Worm (Caenorhabditis elegans) whole organism, L1 larva: ENCODE data around the gene F13H10.9.

Experiments used
- C04F5.9 ChIP-seq: sonication (generic microtip); optimal IDR thresholded peaks from 2 replicates; lab custom pipeline; 2016; ENCODE audit warnings: missing genetic modification characterization, missing compliant biosample characterization
- Y116A8C.19 ChIP-seq: sonication (generic microtip); optimal IDR thresholded peaks from 2 replicates; lab custom pipeline; 2016; ENCODE audit warnings: missing compliant biosample characterization, missing genetic modification characterization, borderline replicate concordance
- blmp-1 ChIP-seq: fragments of 150-350 bp; optimal IDR thresholded peaks from 2 replicates; lab custom pipeline; 2014; ENCODE audit warnings: missing biosample characterization, missing genetic modification characterization
- ceh-82 ChIP-seq, 3 experiments: fragments of 150-350 bp in 1 of 3; sonication (generic microtip) in 2 of 3; optimal IDR thresholded peaks; 2 replicates each; lab custom pipeline; 2014 to 2017; ENCODE audit warnings: missing biosample characterization in 3 of 3, missing genetic modification characterization in 3 of 3
- efl-1 ChIP-seq, 4 experiments: fragments of 150-350 bp; optimal IDR thresholded peaks in 3 of 4; peaks in 1 of 4; 1 replicate in 1 of 4; 2 replicates in 3 of 4; lab custom pipeline; 2014; ENCODE audit warnings: missing biosample characterization in 2 of 4, missing genetic modification characterization in 2 of 4, missing genetic modification reagents in 2 of 4
- egl-27 ChIP-seq, 2 experiments: fragments of 150-350 bp in 1 of 2; sonication (generic microtip); optimal IDR thresholded peaks; 3 replicates each; lab custom pipeline; 2017 to 2018; ENCODE audit warnings: missing biosample characterization in 2 of 2, missing genetic modification characterization in 2 of 2, missing genetic modification reagents in 2 of 2
- elt-3 ChIP-seq, 6 experiments: fragments of 150-350 bp in 1 of 6; sonication (generic microtip); optimal IDR thresholded peaks; 2 replicates each; lab custom pipeline; 2017 to 2018; ENCODE audit warnings: missing biosample characterization in 6 of 6, missing genetic modification characterization in 6 of 6, inconsistent platforms in 1 of 6
- ets-5 ChIP-seq: fragments of 200-800 bp; sonication (Bioruptor generic); IDR thresholded peaks from 2 replicates; pipeline ENCODE4 v1.3.6; 2022; ENCODE audit warnings: missing genetic modification characterization, missing compliant biosample characterization
- fkh-10 ChIP-seq: sonication (generic microtip); optimal IDR thresholded peaks from 2 replicates; lab custom pipeline; 2017; ENCODE audit warnings: missing biosample characterization, missing genetic modification reagents, missing genetic modification characterization
- isw-1 ChIP-seq: fragments of 200-800 bp; sonication (Bioruptor generic); IDR thresholded peaks from 2 replicates; pipeline ENCODE4 v1.3.6; 2022; ENCODE audit warnings: missing genetic modification characterization, missing compliant biosample characterization
- jun-1 ChIP-seq: fragments of 150-350 bp; optimal IDR thresholded peaks from 2 replicates; lab custom pipeline; 2014; ENCODE audit warnings: missing biosample characterization, missing genetic modification reagents, missing genetic modification characterization
- lin-14 ChIP-seq: fragments of 200-800 bp; sonication (Bioruptor generic); optimal IDR thresholded peaks from 2 replicates; lab custom pipeline; 2018; ENCODE audit warnings: mild to moderate bottlenecking, missing genetic modification characterization, moderate library complexity, missing compliant biosample characterization
- lin-35 ChIP-seq, 2 experiments: fragments of 150-350 bp; optimal IDR thresholded peaks; 2 replicates each; lab custom pipeline; 2014; ENCODE audit warnings: missing biosample characterization in 2 of 2, missing genetic modification characterization in 2 of 2, missing genetic modification reagents in 2 of 2
- lsy-2 ChIP-seq, 2 experiments: fragments of 150-350 bp; optimal IDR thresholded peaks; 2 replicates each; lab custom pipeline; 2014; ENCODE audit warnings: missing biosample characterization in 2 of 2, missing genetic modification characterization in 2 of 2
- mab-9 ChIP-seq: fragments of 200-800 bp; sonication (Bioruptor generic); IDR thresholded peaks from 2 replicates; pipeline ENCODE4 v1.3.6; 2022; ENCODE audit warnings: missing genetic modification reagents, missing genetic modification characterization, missing compliant biosample characterization
- mdl-1 ChIP-seq, 2 experiments: fragments of 150-350 bp; optimal IDR thresholded peaks; 2 replicates each; lab custom pipeline; 2014 to 2017; ENCODE audit warnings: missing biosample characterization in 2 of 2, missing genetic modification characterization in 2 of 2, inconsistent platforms in 1 of 2
- mep-1 ChIP-seq: fragments of 150-350 bp; optimal IDR thresholded peaks from 2 replicates; lab custom pipeline; 2014; ENCODE audit warnings: missing biosample characterization, missing genetic modification characterization
- nhr-19 ChIP-seq: fragments of 200-800 bp; sonication (Bioruptor generic); conservative IDR thresholded peaks from 2 replicates; pipeline ENCODE4 v1.3.6; 2022; ENCODE audit warnings: missing genetic modification characterization, missing compliant biosample characterization
- nhr-20 ChIP-seq: sonication (generic microtip); optimal IDR thresholded peaks from 2 replicates; lab custom pipeline; 2016; ENCODE audit warnings: mild to moderate bottlenecking, missing genetic modification characterization, missing compliant biosample characterization
- nhr-71 ChIP-seq: sonication (generic microtip); optimal IDR thresholded peaks from 2 replicates; lab custom pipeline; 2016; ENCODE audit warnings: mild to moderate bottlenecking, missing genetic modification characterization, moderate library complexity, missing compliant biosample characterization
- nhr-76 ChIP-seq: sonication (generic microtip); optimal IDR thresholded peaks from 2 replicates; lab custom pipeline; 2017; ENCODE audit warnings: missing biosample characterization, missing genetic modification characterization
- nhr-84 ChIP-seq: sonication (generic microtip); optimal IDR thresholded peaks from 2 replicates; lab custom pipeline; 2017; ENCODE audit warnings: missing biosample characterization, missing genetic modification characterization
- nhr-85 ChIP-seq: sonication (generic microtip); peaks from one replicate; lab custom pipeline; 2016; ENCODE audit warnings: missing genetic modification characterization, inconsistent platforms, missing compliant biosample characterization
- pag-3 ChIP-seq: sonication (generic microtip); optimal IDR thresholded peaks from 2 replicates; lab custom pipeline; 2017; ENCODE audit warnings: missing genetic modification characterization, mild to moderate bottlenecking, missing compliant biosample characterization, antibody characterized with exemption, borderline replicate concordance; ENCODE audit not compliant: insufficient read depth
- pqm-1 ChIP-seq: sonication (generic microtip); optimal IDR thresholded peaks from 3 replicates; lab custom pipeline; 2017; ENCODE audit warnings: missing biosample characterization, missing genetic modification characterization
- snpc-4 ChIP-seq: fragments of 150-350 bp; optimal IDR thresholded peaks from 2 replicates; lab custom pipeline; 2014; ENCODE audit warnings: missing biosample characterization, missing genetic modification characterization
- snu-23 ChIP-seq: sonication (generic microtip); optimal IDR thresholded peaks from 2 replicates; lab custom pipeline; 2016; ENCODE audit warnings: missing genetic modification characterization, missing compliant biosample characterization
- sptf-1 ChIP-seq: fragments of 150-350 bp; optimal IDR thresholded peaks from 2 replicates; lab custom pipeline; 2014; ENCODE audit warnings: missing biosample characterization, missing genetic modification characterization
- swsn-7 ChIP-seq: sonication (generic microtip); optimal IDR thresholded peaks from 2 replicates; lab custom pipeline; 2016; ENCODE audit warnings: missing genetic modification characterization, missing compliant biosample characterization
- tbx-2 ChIP-seq: sonication (generic microtip); optimal IDR thresholded peaks from 2 replicates; lab custom pipeline; 2016; ENCODE audit warnings: missing genetic modification characterization, missing compliant biosample characterization
- unc-130 ChIP-seq: fragments of 150-350 bp; optimal IDR thresholded peaks from 2 replicates; lab custom pipeline; 2017; ENCODE audit warnings: missing biosample characterization, missing genetic modification characterization, inconsistent platforms
- unc-30 ChIP-seq: sonication (generic microtip); optimal IDR thresholded peaks from 2 replicates; lab custom pipeline; 2017; ENCODE audit warnings: missing biosample characterization, missing genetic modification characterization
- unc-86 ChIP-seq: sonication (generic microtip); optimal IDR thresholded peaks from 2 replicates; lab custom pipeline; 2016; ENCODE audit warnings: missing genetic modification characterization, missing compliant biosample characterization
- vab-15 ChIP-seq: sonication (generic microtip); optimal IDR thresholded peaks from 2 replicates; lab custom pipeline; 2017; ENCODE audit warnings: missing genotype, mild to moderate bottlenecking, missing genetic modification characterization, missing compliant biosample characterization
- ztf-4 ChIP-seq: fragments of 150-350 bp; optimal IDR thresholded peaks from 2 replicates; lab custom pipeline; 2014; ENCODE audit warnings: missing biosample characterization, missing genetic modification characterization

F13H10.9 gene

DNA sequence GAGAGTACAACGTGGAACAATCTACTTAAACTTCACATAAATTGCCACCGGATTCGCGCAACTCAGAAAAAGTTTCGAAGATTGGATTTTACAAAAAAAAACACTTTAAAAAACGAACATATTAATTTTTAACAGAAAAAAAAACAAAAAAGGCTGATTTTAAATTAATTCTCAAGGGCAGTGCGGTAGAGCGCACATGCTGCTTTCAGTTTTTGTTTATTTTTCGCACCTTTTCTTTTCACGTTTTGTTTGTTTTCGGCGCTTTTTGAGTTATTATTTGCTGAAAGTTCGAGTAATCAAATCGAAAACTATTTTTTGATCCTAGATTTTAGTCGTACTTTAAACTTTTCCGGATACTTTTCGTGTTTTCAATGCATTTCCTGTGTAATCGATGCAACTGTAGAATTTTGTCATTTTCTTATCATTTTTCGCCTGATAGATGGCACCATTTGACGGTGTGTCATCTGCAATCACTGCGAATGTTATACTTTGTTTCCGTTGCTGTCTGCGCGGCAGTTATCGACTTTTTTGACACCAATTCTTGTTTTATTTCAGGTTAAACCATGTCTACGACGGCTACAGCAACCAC lies 18.3 kb downstream of the F13H10.9 start, which contains the start of gene F13H10.8 (continued):
- no peak for TF ChIP-seq nhr-19
- TF ChIP-seq pqm-1, result no peak
- peak in 1 of 2 experiments; percentile 1 for TF ChIP-seq mdl-1 (tag; optimal IDR thresholded peaks at IDR 0.05; lab: Kevin White, UChicago)
- peak in 1 of 3 experiments; percentile 21 for TF ChIP-seq ceh-82 (tag; optimal IDR thresholded peaks at IDR 0.05; lab: Kevin White, UChicago)
- TF ChIP-seq vab-15, result no peak
- no peak for TF ChIP-seq nhr-76 (tag; lab: Kevin White, UChicago)
- TF ChIP-seq pag-3 (tag; lab: Kevin White, UChicago), result peak; percentile 22
- TF ChIP-seq Y116A8C.19 (tag; lab: Kevin White, UChicago), result no peak
- TF ChIP-seq C04F5.9, result no peak
- peak; percentile 9 to 50 for TF ChIP-seq lsy-2 (tag; optimal IDR thresholded peaks at IDR 0.05; lab: Kevin White, UChicago)
- no peak for TF ChIP-seq isw-1
- TF ChIP-seq sptf-1 (tag; lab: Kevin White, UChicago), result no peak
- no peak for TF ChIP-seq unc-86 (tag; lab: Kevin White, UChicago)
- no peak for TF ChIP-seq jun-1 (tag; lab: Kevin White, UChicago)
- TF ChIP-seq mab-9 (GFP tag; lab: Robert Waterston, UW), result no peak
- peak; percentile 19 for TF ChIP-seq swsn-7 (tag; lab: Kevin White, UChicago)
- TF ChIP-seq egl-27 (tag; optimal IDR thresholded peaks at IDR 0.05; lab: Kevin White, UChicago), result no peak

DNA sequence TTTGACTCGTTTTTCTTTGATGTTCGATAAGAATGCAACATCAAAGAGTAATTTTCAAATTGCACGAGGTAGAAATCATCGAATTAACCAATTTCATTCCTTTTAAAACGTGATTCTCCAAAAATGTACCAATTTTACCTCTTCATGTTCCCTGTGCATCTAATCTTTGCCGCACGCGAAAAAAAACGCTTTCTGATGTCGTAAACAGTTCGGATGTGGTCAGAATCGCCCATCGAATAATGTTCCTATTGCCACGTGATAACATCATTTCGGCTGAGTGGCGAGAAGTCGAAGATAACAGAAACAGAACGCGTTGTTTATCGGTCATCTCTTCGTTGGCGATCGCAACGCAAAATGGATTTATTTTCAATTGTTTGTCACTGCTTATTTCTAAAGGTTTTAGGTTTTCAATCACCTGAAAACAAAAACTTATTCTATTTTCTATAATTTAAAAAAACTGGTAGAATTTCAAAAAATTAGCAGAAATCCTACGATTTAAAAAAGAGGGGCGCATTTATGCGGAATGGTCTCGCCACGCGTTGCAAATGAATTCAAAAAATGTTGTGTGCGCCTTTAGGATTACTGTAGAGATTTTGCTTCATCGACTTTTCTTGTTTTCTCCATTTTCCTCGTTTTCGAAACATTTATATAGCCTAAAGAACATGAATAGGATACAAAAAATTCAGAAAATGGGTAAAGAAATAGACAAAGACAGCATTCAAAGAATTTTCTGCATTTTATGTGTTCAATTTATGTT lies 20.0 kb downstream of the F13H10.9 start, which contains the start of gene mogs-1:
Gene mogs-1, minus strand, starts transcription at position 417 of the 757 bp plus-strand sequence.
- TF ChIP-seq nhr-71 (tag; lab: Kevin White, UChicago), result peak; percentile 51
- no peak for TF ChIP-seq efl-1 (optimal IDR thresholded peaks at IDR 0.05; lab: Kevin White, UChicago)
- peak in 1 of 2 experiments; percentile 60 for TF ChIP-seq efl-1 (GFP tag; optimal IDR thresholded peaks at IDR 0.05 in 1 of 2; lab: Kevin White, UChicago)
- 0 out of 2 replicates have a peak, but pooled peaks have one; percentile 26 for TF ChIP-seq nhr-19
- TF ChIP-seq ets-5 (GFP tag; lab: Robert Waterston, UW), result no peak
- TF ChIP-seq tbx-2 (tag; lab: Kevin White, UChicago), result peak; percentile 11
- peak; percentile 73 for TF ChIP-seq blmp-1 (tag; lab: Kevin White, UChicago)
- peak; percentile 1 for TF ChIP-seq unc-130 (tag; lab: Kevin White, UChicago)
- TF ChIP-seq mab-9 (GFP tag; lab: Robert Waterston, UW), result no peak
- TF ChIP-seq fkh-10 (GFP tag; lab: Kevin White, UChicago), result no peak
- TF ChIP-seq lin-14, result peak; percentile 65
- peak in 1 of 6 experiments; percentile 72 for TF ChIP-seq elt-3 (tag; optimal IDR thresholded peaks at IDR 0.05; lab: Kevin White, UChicago)
- peak; percentile 87 for TF ChIP-seq nhr-85
- peak; percentile 50 for TF ChIP-seq mep-1 (tag; lab: Kevin White, UChicago)
- TF ChIP-seq snu-23 (GFP tag; lab: Kevin White, UChicago), result peak; percentile 38
- TF ChIP-seq ztf-4 (tag; lab: Kevin White, UChicago), result peak; percentile 60
- TF ChIP-seq unc-30 (tag; lab: Kevin White, UChicago), result no peak
- TF ChIP-seq mdl-1 (tag; optimal IDR thresholded peaks at IDR 0.05; lab: Kevin White, UChicago), result peak in 1 of 2 experiments; percentile 56
- peak in 1 of 2 experiments; percentile 39 for TF ChIP-seq lin-35 (GFP tag; optimal IDR thresholded peaks at IDR 0.05; lab: Kevin White, UChicago)
- TF ChIP-seq nhr-84, result no peak
- peak; percentile 62 for TF ChIP-seq nhr-20 (tag; lab: Kevin White, UChicago)
- no peak for TF ChIP-seq jun-1 (tag; lab: Kevin White, UChicago)
- TF ChIP-seq, all 84 proteins: peak for 15

ce11 chrIV:11022303-11022702 lies 20.6 kb downstream of the F13H10.9 start, which contains the start of gene alh-3:
Gene alh-3 (plus strand): TSS chrIV:11022603.
- TF ChIP-seq snpc-4 (tag; lab: Kevin White, UChicago), result no peak
- TF ChIP-seq lin-14, result no peak
